Worm (Caenorhabditis elegans): ENCODE results near the gene hch-1.

Gene hch-1

DNA sequence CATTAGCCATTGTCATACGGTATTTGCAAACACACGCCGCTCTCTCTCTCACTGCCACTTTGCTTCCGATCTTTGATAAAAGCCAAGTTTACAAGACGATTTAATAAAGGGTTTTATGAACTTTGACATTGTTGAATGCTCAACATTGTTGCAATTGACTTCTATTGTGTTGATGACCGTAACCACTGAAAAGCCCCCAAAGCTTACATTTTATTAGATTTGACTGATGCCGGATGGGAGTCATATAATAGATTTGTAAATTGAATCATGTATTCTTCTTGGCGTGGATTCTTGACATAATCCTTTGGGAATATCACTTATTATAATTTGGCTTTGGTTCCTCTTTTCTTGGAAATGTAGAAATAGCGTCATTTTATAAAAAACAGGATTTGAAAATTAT is 3.9 kb downstream of the hch-1 start:
- TF ChIP-seq nhr-76 (tag; optimal IDR thresholded peaks at IDR 0.05), result no peak
- TF ChIP-seq elt-1 (tag; optimal IDR thresholded peaks at IDR 0.05), result no peak
- TF ChIP-seq ama-1 (optimal IDR thresholded peaks at IDR 0.05), result no peak
- no peak for TF ChIP-seq nfya-1 (tag; optimal IDR thresholded peaks at IDR 0.05; ENCODE audit: insufficient read depth)
- no peak for TF ChIP-seq ceh-9 (tag; optimal IDR thresholded peaks at IDR 0.05)
- no peak for TF ChIP-seq daf-12 (tag; optimal IDR thresholded peaks at IDR 0.05)
- no peak for TF ChIP-seq elt-3 (tag; optimal IDR thresholded peaks at IDR 0.05)
- TF ChIP-seq egl-5 (tag; optimal IDR thresholded peaks at IDR 0.05), result no peak
- no peak for TF ChIP-seq ceh-28 (tag; optimal IDR thresholded peaks at IDR 0.05)

DNA sequence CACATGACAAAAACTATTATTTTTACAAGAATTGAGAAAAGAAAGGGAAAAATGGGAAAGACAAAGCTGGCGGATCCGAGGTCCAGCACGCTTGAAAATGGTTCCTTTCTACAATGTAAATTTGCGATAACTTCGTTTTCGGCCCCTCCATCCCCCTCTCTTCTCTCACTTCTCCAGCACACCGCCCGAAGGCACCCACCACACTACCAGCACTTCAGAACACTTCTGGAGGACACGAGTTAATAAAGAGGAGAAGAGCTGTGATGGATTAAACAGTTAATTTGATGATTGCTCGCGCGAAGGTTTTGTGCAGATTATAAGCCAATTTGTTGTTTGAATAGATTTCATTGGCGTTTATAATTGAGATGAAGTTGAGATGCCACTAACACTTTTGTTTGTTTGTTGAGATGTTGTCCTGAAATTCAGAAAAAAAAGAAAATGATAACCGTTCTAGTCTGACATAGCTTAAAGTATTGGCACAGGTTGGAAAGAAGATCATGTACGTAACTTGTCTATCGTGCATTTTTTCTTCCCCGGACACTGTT is 5.1 kb downstream of the hch-1 start:
- no peak for TF ChIP-seq fos-1 (tag; optimal IDR thresholded peaks at IDR 0.05)
- TF ChIP-seq fkh-10 (GFP tag; optimal IDR thresholded peaks at IDR 0.05), result peak; percentile 15

DNA sequence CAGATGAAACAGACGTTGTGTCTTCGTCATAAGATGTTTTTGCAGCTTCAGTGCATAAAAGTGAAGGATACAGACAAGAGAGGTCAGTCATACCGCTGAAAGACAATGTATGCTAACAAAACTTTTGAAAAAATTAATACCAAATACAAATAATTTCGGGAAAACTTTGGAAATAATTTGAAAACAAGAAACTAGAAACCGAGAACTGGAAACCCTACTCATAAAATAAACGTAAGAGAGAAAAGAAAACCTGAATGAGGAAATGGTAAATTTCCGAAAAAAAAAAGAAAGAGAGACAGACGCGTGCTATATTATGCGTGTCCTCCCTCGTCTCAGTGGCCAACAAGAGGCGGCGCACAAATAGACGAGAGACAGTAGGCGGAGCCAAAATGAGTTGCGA is 6.9 kb downstream of the hch-1 start, which contains the start of gene sox-3:
Gene sox-3, minus strand, starts transcription at position 101 of the 400 bp plus-strand sequence.
- TF ChIP-seq elt-3 (tag; optimal IDR thresholded peaks at IDR 0.05) (no peak), nfya-1 (tag; optimal IDR thresholded peaks at IDR 0.05; ENCODE audit: insufficient read depth) (peak; percentile 51)

- TF ChIP-seq skn-1 (tag; optimal IDR thresholded peaks at IDR 0.05) (no peak), nfya-1 (tag; optimal IDR thresholded peaks at IDR 0.05; ENCODE audit: insufficient read depth) (peak; percentile 2)
Measured at ce11 chrX:14684406-14684927, 15.3 kb downstream of the hch-1 start, which contains the start of gene csq-1. Gene csq-1, plus strand, starts transcription at chrX:14684877.

DNA sequence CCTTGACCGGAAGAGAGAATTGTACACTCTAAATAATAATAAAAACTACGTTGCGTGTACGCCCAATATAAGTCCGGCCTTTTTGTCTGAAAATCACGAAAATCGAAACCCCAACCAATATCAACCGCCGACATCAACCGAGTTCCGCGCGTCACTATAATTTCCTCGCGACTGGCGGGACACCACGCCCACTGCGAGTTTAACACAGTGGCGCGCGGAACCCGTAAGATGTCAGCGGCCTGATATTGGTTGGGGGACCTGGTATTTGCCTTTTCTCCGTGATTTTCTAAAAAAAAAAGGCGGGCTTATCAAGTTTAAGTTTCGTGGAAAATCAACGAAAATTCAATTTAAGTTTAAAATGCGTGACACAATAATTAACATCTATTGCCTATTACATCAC is 19.3 kb downstream of the hch-1 start:
- no peak for TF ChIP-seq egl-5 (tag; optimal IDR thresholded peaks at IDR 0.05)
- peak; percentile 39 for TF ChIP-seq snpc-4 (tag; optimal IDR thresholded peaks at IDR 0.05)

DNA sequence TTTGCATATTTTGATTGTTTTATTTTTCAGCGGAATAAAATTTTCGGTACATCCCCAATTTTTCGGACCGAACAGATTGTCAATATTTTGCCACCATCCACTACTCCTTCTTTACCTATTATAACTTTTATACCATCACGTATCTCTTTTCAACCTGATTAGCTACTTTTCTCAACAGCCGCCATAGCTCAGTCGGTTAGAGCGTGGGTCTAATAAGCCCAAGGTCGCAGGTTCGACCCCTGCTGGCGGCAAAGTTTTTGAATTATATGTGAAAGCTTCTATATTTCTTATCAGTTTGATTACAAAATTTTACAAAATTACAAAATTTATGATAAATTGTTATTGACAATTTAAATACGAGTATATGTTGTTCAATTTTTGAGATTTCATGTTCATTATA is 20.8 kb downstream of the hch-1 start:
- TF ChIP-seq elt-2 (tag; optimal IDR thresholded peaks at IDR 0.05) (peak; percentile 17), nhr-25 (tag; optimal IDR thresholded peaks at IDR 0.05) (peak; percentile 19), hmg-11 (tag; optimal IDR thresholded peaks at IDR 0.05) (no peak)

DNA sequence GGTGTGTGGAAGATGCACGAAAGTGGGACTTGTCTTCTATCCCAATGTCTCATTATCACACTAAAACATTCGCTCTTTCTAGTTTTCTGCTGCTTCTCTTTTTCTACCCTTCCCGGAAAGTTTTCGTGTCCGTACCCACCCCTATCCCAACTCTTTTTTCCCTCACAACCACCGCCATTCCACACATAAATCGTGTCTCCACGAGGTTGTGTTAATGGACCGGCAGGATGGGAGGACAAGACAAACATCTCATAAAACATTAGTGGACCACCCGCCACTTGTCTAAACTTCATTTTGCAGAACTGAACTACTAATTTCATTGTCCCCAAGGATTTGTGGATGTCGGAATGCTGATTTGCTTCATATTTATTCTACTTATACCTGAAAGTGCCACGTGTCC is 25.7 kb downstream of the hch-1 start, which contains the start of gene slt-1:
Gene slt-1, plus strand, starts transcription at position 301 of the 400 bp plus-strand sequence.
- TF ChIP-seq daf-12 (tag; optimal IDR thresholded peaks at IDR 0.05) (no peak), elt-1 (tag; optimal IDR thresholded peaks at IDR 0.05) (no peak), egl-5 (tag; optimal IDR thresholded peaks at IDR 0.05) (peak; percentile 72), fkh-2 (tag; optimal IDR thresholded peaks at IDR 0.05) (no peak), sea-2 (GFP tag; optimal IDR thresholded peaks at IDR 0.05) (no peak)

- TF ChIP-seq ceh-28 (tag; optimal IDR thresholded peaks at IDR 0.05), result no peak
- no peak for TF ChIP-seq tbx-2 (tag; optimal IDR thresholded peaks at IDR 0.05)
- no peak for TF ChIP-seq aly-2 (tag; optimal IDR thresholded peaks at IDR 0.05)
- no peak for TF ChIP-seq sea-2 (GFP tag; optimal IDR thresholded peaks at IDR 0.05)
- TF ChIP-seq pqm-1 (tag; optimal IDR thresholded peaks at IDR 0.05), result no peak
- no peak for TF ChIP-seq jun-1 (tag; optimal IDR thresholded peaks at IDR 0.05)
- TF ChIP-seq elt-3 (tag; optimal IDR thresholded peaks at IDR 0.05), result no peak
- no peak for TF ChIP-seq ama-1 (optimal IDR thresholded peaks at IDR 0.05)
- TF ChIP-seq fkh-10 (GFP tag; optimal IDR thresholded peaks at IDR 0.05), result no peak
- no peak for TF ChIP-seq nhr-11 (tag; optimal IDR thresholded peaks at IDR 0.05)
- TF ChIP-seq lin-39 (tag; optimal IDR thresholded peaks at IDR 0.05), result no peak
- TF ChIP-seq nhr-12 (tag; optimal IDR thresholded peaks at IDR 0.05), result no peak
- TF ChIP-seq lin-15B (tag; optimal IDR thresholded peaks at IDR 0.05), result no peak
- no peak for TF ChIP-seq elt-1 (tag; optimal IDR thresholded peaks at IDR 0.05)
- TF ChIP-seq daf-12 (tag; optimal IDR thresholded peaks at IDR 0.05), result no peak
- no peak for TF ChIP-seq egl-27 (tag; optimal IDR thresholded peaks at IDR 0.05)
Measured at ce11 chrX:14671300-14671699, 28.5 kb downstream of the hch-1 start.
